Fruit fly (Drosophila melanogaster) whole organism, embryonic: Measurements from ENCODE around the gene LPCAT.

Experiments used
- Atf3 ChIP-seq: fragments of 200-800 bp; sonication (Bioruptor generic); optimal IDR thresholded peaks from 3 replicates; lab custom pipeline; 2016; ENCODE audit warnings: missing biosample characterization, missing genetic modification characterization
- Bgb ChIP-seq: fragments of 200-800 bp; sonication (Bioruptor generic); IDR thresholded peaks from 2 replicates; pipeline ENCODE4 v1.3.6; 2022; ENCODE audit warnings: missing biosample characterization, missing genetic modification characterization; ENCODE audit not compliant: partially characterized antibody
- CG10209 ChIP-seq: fragments of 200-800 bp; sonication (Bioruptor generic); optimal IDR thresholded peaks from 3 replicates; lab custom pipeline; 2017; ENCODE audit warnings: missing biosample characterization, mild to moderate bottlenecking, missing genetic modification characterization, missing genetic modification reagents
- CG11398 ChIP-seq: fragments of 200-800 bp; sonication (Bioruptor generic); optimal IDR thresholded peaks from 2 replicates; lab custom pipeline; 2016; ENCODE audit warnings: missing biosample characterization, missing genetic modification characterization
- CG12071 ChIP-seq: fragments of 200-800 bp; sonication (Bioruptor generic); optimal IDR thresholded peaks from 3 replicates; lab custom pipeline; 2018; ENCODE audit warnings: missing biosample characterization, mild to moderate bottlenecking, missing genetic modification characterization
- CG12104 ChIP-seq: fragments of 200-800 bp; sonication (Bioruptor generic); optimal IDR thresholded peaks from 3 replicates; lab custom pipeline; 2016; ENCODE audit warnings: missing biosample characterization, missing genetic modification characterization
- CG12155 ChIP-seq: fragments of 200-800 bp; sonication (Bioruptor generic); optimal IDR thresholded peaks from 3 replicates; lab custom pipeline; 2016; ENCODE audit warnings: missing biosample characterization, missing genetic modification characterization
- CG12744 ChIP-seq: fragments of 200-800 bp; sonication (Bioruptor generic); optimal IDR thresholded peaks from 2 replicates; lab custom pipeline; 2016; ENCODE audit warnings: missing biosample characterization, missing genetic modification characterization
- CG12769 ChIP-seq: fragments of 200-800 bp; sonication (Bioruptor generic); optimal IDR thresholded peaks from 2 replicates; lab custom pipeline; 2019; ENCODE audit warnings: missing biosample characterization, mild to moderate bottlenecking, missing genetic modification characterization, moderate library complexity
- CG13287 ChIP-seq: fragments of 200-800 bp; sonication (Bioruptor generic); IDR thresholded peaks from 2 replicates; pipeline ENCODE4 v1.3.6; 2022; ENCODE audit warnings: missing biosample characterization, missing genetic modification characterization; ENCODE audit not compliant: partially characterized antibody
- CG1529 ChIP-seq: fragments of 200-800 bp; sonication (Bioruptor generic); optimal IDR thresholded peaks from 3 replicates; lab custom pipeline; 2018; ENCODE audit warnings: missing biosample characterization, missing genetic modification characterization
- CG32532 ChIP-seq: fragments of 200-800 bp; sonication (Bioruptor generic); IDR thresholded peaks from 2 replicates; pipeline ENCODE4 v1.3.6; 2022; ENCODE audit warnings: missing biosample characterization, missing genetic modification characterization
- CG32772 ChIP-seq: fragments of 200-800 bp; sonication (Bioruptor generic); IDR thresholded peaks from 2 replicates; pipeline ENCODE4 v1.3.6; 2022; ENCODE audit warnings: missing biosample characterization, missing genetic modification characterization
- CG3995 ChIP-seq: fragments of 200-800 bp; sonication (Bioruptor generic); optimal IDR thresholded peaks from 3 replicates; lab custom pipeline; 2016; ENCODE audit warnings: missing biosample characterization, missing genetic modification characterization
- CG4360 ChIP-seq: fragments of 200-800 bp; sonication (Bioruptor generic); IDR thresholded peaks from 2 replicates; pipeline ENCODE4 v1.3.6; 2022; ENCODE audit warnings: missing biosample characterization, missing genetic modification characterization
- CG4424 ChIP-seq: fragments of 200-800 bp; sonication (Bioruptor generic); optimal IDR thresholded peaks from 3 replicates; lab custom pipeline; 2016; ENCODE audit warnings: missing biosample characterization, missing genetic modification characterization
- CG4617 ChIP-seq: fragments of 200-800 bp; sonication (Bioruptor generic); optimal IDR thresholded peaks from 3 replicates; lab custom pipeline; 2016; ENCODE audit warnings: missing biosample characterization, missing genetic modification characterization, borderline replicate concordance
- CG5180 ChIP-seq: fragments of 200-800 bp; sonication (Bioruptor generic); optimal IDR thresholded peaks from 3 replicates; lab custom pipeline; 2017; ENCODE audit warnings: missing biosample characterization, missing genetic modification characterization, mild to moderate bottlenecking, moderate library complexity, missing genetic modification reagents
- CG6175 ChIP-seq: fragments of 200-800 bp; sonication (Bioruptor generic); IDR thresholded peaks from 3 replicates; pipeline ENCODE4 v1.3.6; 2022; ENCODE audit warnings: missing biosample characterization, missing genetic modification characterization
- CG8478 ChIP-seq: fragments of >200 bp; optimal IDR thresholded peaks from 2 replicates; lab custom pipeline; 2018
- CG9876 ChIP-seq: fragments of 200-800 bp; sonication (Bioruptor generic); optimal IDR thresholded peaks from 2 replicates; lab custom pipeline; 2016; ENCODE audit warnings: missing biosample characterization, missing genetic modification characterization
- D19A ChIP-seq: fragments of 200-800 bp; optimal IDR thresholded peaks from 3 replicates; lab custom pipeline; 2019; ENCODE audit warnings: missing biosample characterization, mild to moderate bottlenecking, missing genetic modification characterization, moderate library complexity
- Eip74EF ChIP-seq, 2 experiments: fragments of 200-800 bp in 1 of 2; fragments of >200 bp in 1 of 2; sonication (Bioruptor generic) in 1 of 2; optimal IDR thresholded peaks; 2 replicates each; lab custom pipeline; 2017 to 2019; ENCODE audit warnings: missing biosample characterization in 2 of 2, missing genetic modification characterization in 2 of 2, mild to moderate bottlenecking in 1 of 2, moderate library complexity in 1 of 2
- Hsf ChIP-seq: fragments of 200-800 bp; sonication (Bioruptor generic); optimal IDR thresholded peaks from 3 replicates; lab custom pipeline; 2016; ENCODE audit warnings: missing biosample characterization, missing genetic modification characterization
- Kr ChIP-seq: fragments of 200-800 bp; sonication (Bioruptor generic); optimal IDR thresholded peaks from 2 replicates; lab custom pipeline; 2017; ENCODE audit warnings: missing biosample characterization, mild to moderate bottlenecking, missing genetic modification characterization
- MESR4 ChIP-seq: fragments of 200-800 bp; sonication (Bioruptor generic); optimal IDR thresholded peaks from 2 replicates; lab custom pipeline; 2018; ENCODE audit warnings: missing biosample characterization, mild to moderate bottlenecking, missing genetic modification characterization, moderate library complexity
- Mad ChIP-seq: fragments of 200-800 bp; sonication (Bioruptor generic); optimal IDR thresholded peaks from 2 replicates; lab custom pipeline; 2016; ENCODE audit warnings: missing biosample characterization, missing genetic modification characterization
- Max ChIP-seq: fragments of 200-800 bp; sonication (Bioruptor generic); optimal IDR thresholded peaks from 2 replicates; lab custom pipeline; 2016; ENCODE audit warnings: missing biosample characterization, mild to moderate bottlenecking, missing genetic modification characterization
- Mrtf ChIP-seq: fragments of 200-800 bp; sonication (Bioruptor generic); IDR thresholded peaks from 3 replicates; pipeline ENCODE4 v1.3.6; 2022; ENCODE audit warnings: missing biosample characterization, missing genetic modification characterization
- Nf-YA ChIP-seq: fragments of 200-800 bp; sonication (Bioruptor generic); IDR thresholded peaks from 2 replicates; pipeline ENCODE4 v1.3.6; 2022; ENCODE audit warnings: missing biosample characterization, missing genetic modification characterization
- Rx ChIP-seq: fragments of 200-800 bp; sonication (Bioruptor generic); IDR thresholded peaks from 2 replicates; pipeline ENCODE4 v1.3.6; 2022; ENCODE audit warnings: missing biosample characterization, missing genetic modification characterization
- Ssrp ChIP-seq: fragments of 200-800 bp; sonication (Bioruptor generic); optimal IDR thresholded peaks from 2 replicates; lab custom pipeline; 2018; ENCODE audit warnings: missing biosample characterization, mild to moderate bottlenecking, missing genetic modification characterization, moderate library complexity
- Vsx1 ChIP-seq: fragments of 200-800 bp; sonication (Bioruptor generic); optimal IDR thresholded peaks from 2 replicates; lab custom pipeline; 2017; ENCODE audit warnings: missing biosample characterization, mild to moderate bottlenecking, missing genetic modification characterization, missing genetic modification reagents
- ato ChIP-seq: fragments of 200-800 bp; sonication (Bioruptor generic); IDR thresholded peaks from 2 replicates; pipeline ENCODE4 v1.3.6; 2022; ENCODE audit warnings: missing biosample characterization, missing genetic modification characterization; ENCODE audit not compliant: partially characterized antibody
- croc ChIP-seq: fragments of 200-800 bp; sonication (Bioruptor generic); conservative IDR thresholded peaks from 3 replicates; pipeline ENCODE4 v1.3.6; 2022; ENCODE audit warnings: missing biosample characterization, missing genetic modification characterization
- ems ChIP-seq: fragments of 200-800 bp; sonication (Bioruptor generic); optimal IDR thresholded peaks from 3 replicates; lab custom pipeline; 2016; ENCODE audit warnings: missing biosample characterization, missing genetic modification characterization
- gro ChIP-seq: fragments of 200-800 bp; sonication (Bioruptor generic); optimal IDR thresholded peaks from 2 replicates; lab custom pipeline; 2016; ENCODE audit warnings: missing biosample characterization, missing genetic modification characterization
- inv ChIP-seq: fragments of 200-800 bp; sonication (Bioruptor generic); IDR thresholded peaks from 2 replicates; pipeline ENCODE4 v1.3.6; 2022; ENCODE audit warnings: missing biosample characterization, missing genetic modification characterization; ENCODE audit not compliant: partially characterized antibody
- kah ChIP-seq: fragments of 200-800 bp; sonication (Bioruptor generic); optimal IDR thresholded peaks from 2 replicates; lab custom pipeline; 2018; ENCODE audit warnings: missing biosample characterization, mild to moderate bottlenecking, missing genetic modification characterization
- luna ChIP-seq: fragments of 200-800 bp; sonication (Bioruptor generic); optimal IDR thresholded peaks from 2 replicates; lab custom pipeline; 2016; ENCODE audit warnings: missing biosample characterization, missing genetic modification characterization
- nerfin-2 ChIP-seq: fragments of 200-800 bp; sonication (Bioruptor generic); IDR thresholded peaks from 2 replicates; pipeline ENCODE4 v1.3.6; 2022; ENCODE audit warnings: missing biosample characterization, missing genetic modification characterization; ENCODE audit not compliant: partially characterized antibody
- nom ChIP-seq: fragments of 200-800 bp; sonication (Bioruptor generic); optimal IDR thresholded peaks from 2 replicates; lab custom pipeline; 2017; ENCODE audit warnings: missing biosample characterization, missing genetic modification characterization, mild to moderate bottlenecking, moderate library complexity, missing genetic modification reagents
- pfk ChIP-seq: fragments of 200-800 bp; sonication (Bioruptor generic); optimal IDR thresholded peaks from 2 replicates; lab custom pipeline; 2018; ENCODE audit warnings: missing biosample characterization, mild to moderate bottlenecking, missing genetic modification characterization, moderate library complexity
- phol ChIP-seq: fragments of 200-800 bp; sonication (Bioruptor generic); optimal IDR thresholded peaks from 3 replicates; lab custom pipeline; 2018; ENCODE audit warnings: missing biosample characterization, mild to moderate bottlenecking, missing genetic modification characterization, moderate library complexity
- pros ChIP-seq: fragments of 200-800 bp; sonication (Bioruptor generic); optimal IDR thresholded peaks from 3 replicates; lab custom pipeline; 2019; ENCODE audit warnings: missing biosample characterization, mild to moderate bottlenecking, missing genetic modification characterization, moderate library complexity
- sima ChIP-seq: fragments of 200-800 bp; sonication (Bioruptor generic); optimal IDR thresholded peaks from 2 replicates; lab custom pipeline; 2016; ENCODE audit warnings: missing biosample characterization, missing genetic modification characterization
- stc ChIP-seq: fragments of 200-800 bp; sonication (Bioruptor generic); IDR thresholded peaks from 2 replicates; pipeline ENCODE4 v1.3.6; 2022; ENCODE audit warnings: missing biosample characterization, missing genetic modification characterization
- tgo ChIP-seq: fragments of 200-800 bp; sonication (Bioruptor generic); IDR thresholded peaks from 3 replicates; pipeline ENCODE4 v1.3.6; 2022; ENCODE audit warnings: missing biosample characterization, missing genetic modification characterization
- toy ChIP-seq: fragments of 200-800 bp; sonication (Bioruptor generic); IDR thresholded peaks from 2 replicates; pipeline ENCODE4 v1.3.6; 2022; ENCODE audit warnings: missing biosample characterization, missing genetic modification characterization
- z ChIP-seq: fragments of 200-800 bp; sonication (Bioruptor generic); IDR thresholded peaks from 3 replicates; pipeline ENCODE4 v1.3.6; 2022; ENCODE audit warnings: missing biosample characterization, missing genetic modification characterization
- zen ChIP-seq: fragments of 200-800 bp; sonication (Bioruptor generic); optimal IDR thresholded peaks from 3 replicates; lab custom pipeline; 2018; ENCODE audit warnings: missing biosample characterization, mild to moderate bottlenecking, missing genetic modification characterization, moderate library complexity
- zf30C ChIP-seq: fragments of 200-800 bp; sonication (Bioruptor generic); optimal IDR thresholded peaks from 3 replicates; lab custom pipeline; 2018; ENCODE audit warnings: missing biosample characterization, mild to moderate bottlenecking, missing genetic modification characterization

Gene LPCAT

DNA sequence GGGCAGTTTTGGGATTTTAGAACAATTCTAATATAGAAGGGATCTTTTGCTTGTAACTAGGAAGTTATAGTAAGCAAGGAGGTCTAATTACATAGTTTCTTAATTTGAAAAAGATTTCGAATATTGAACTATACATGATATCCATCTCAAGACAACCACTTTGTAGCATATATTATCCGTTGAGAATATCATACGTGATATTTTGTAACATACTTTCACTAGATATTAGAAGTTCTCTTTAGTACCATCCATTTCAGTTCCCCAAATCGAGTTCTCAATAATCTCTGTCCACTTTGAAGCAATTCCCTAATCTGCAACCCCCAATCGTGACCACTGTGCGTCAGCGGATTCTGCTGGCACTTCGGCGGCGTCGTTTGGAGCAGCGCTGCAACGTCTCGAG lies 35.7 kb upstream of the LPCAT start (continued):
- TF ChIP-seq CG12104 (GFP tag; lab: Kevin White, UChicago) (peak; percentile 1), D19A (tag; lab: Kevin White, UChicago) (peak; percentile 30), z (no peak), CG1529 (GFP tag; lab: Kevin White, UChicago) (peak; percentile 22), CG12744 (GFP tag; lab: Kevin White, UChicago) (no peak), sima (GFP tag; lab: Kevin White, UChicago) (no peak), phol (peak; percentile 61), Nf-YA (no peak), MESR4 (GFP tag; lab: Kevin White, UChicago) (no peak), tgo (GFP tag; lab: Robert Waterston, UW) (no peak), pfk (GFP tag; lab: Kevin White, UChicago) (no peak), Max (GFP tag; lab: Kevin White, UChicago) (no peak), Mrtf (GFP tag; lab: Robert Waterston, UW) (no peak), CG32772 (GFP tag; lab: Robert Waterston, UW) (peak; percentile 50; the same call in 1 of the 2 replicates), Rx (no peak), CG4424 (GFP tag; lab: Kevin White, UChicago) (peak; percentile 29), inv (GFP tag; lab: Robert Waterston, UW) (no peak), gro (GFP tag; lab: Kevin White, UChicago) (no peak), CG4360 (GFP tag; lab: Robert Waterston, UW) (no peak), ems (no peak), Mad (GFP tag; lab: Kevin White, UChicago) (no peak), Hsf (GFP tag; lab: Kevin White, UChicago) (peak; percentile 17), croc (GFP tag; lab: Robert Waterston, UW) (no peak), CG12769 (tag; lab: Kevin White, UChicago) (no peak), CG13287 (GFP tag; lab: Robert Waterston, UW) (no peak), CG12071 (no peak), CG8478 (no peak), zen (no peak), CG5180 (GFP tag; lab: Kevin White, UChicago) (no peak), luna (GFP tag; lab: Kevin White, UChicago) (no peak), CG11398 (GFP tag; lab: Kevin White, UChicago) (no peak), toy (no peak), stc (GFP tag; lab: Robert Waterston, UW) (no peak), Eip74EF (GFP tag; optimal IDR thresholded peaks at IDR 0.05; lab: Kevin White, UChicago) (peak in 1 of 2 experiments; percentile 18), zf30C (GFP tag; lab: Kevin White, UChicago) (no peak), pros (GFP tag; lab: Kevin White, UChicago) (no peak), CG10209 (GFP tag; lab: Kevin White, UChicago) (no peak), Vsx1 (GFP tag; lab: Kevin White, UChicago) (no peak), Bgb (GFP tag; lab: Robert Waterston, UW) (no peak), ato (GFP tag; lab: Robert Waterston, UW) (no peak), CG3995 (GFP tag; lab: Kevin White, UChicago) (no peak), CG32532 (GFP tag; lab: Robert Waterston, UW) (no peak), CG4617 (GFP tag; lab: Kevin White, UChicago) (no peak), nerfin-2 (no peak), CG6175 (no peak), Atf3 (GFP tag; lab: Kevin White, UChicago) (no peak), Kr (no peak), nom (no peak), CG9876 (no peak), CG12155 (GFP tag; lab: Kevin White, UChicago) (no peak), kah (GFP tag; lab: Kevin White, UChicago) (no peak), Ssrp (tag; lab: Kevin White, UChicago) (peak; percentile 35)
